Worm (Caenorhabditis elegans) whole organism, L1 larva: ENCODE data around the gene C27D9.2.

Source experiments
- C16A3.4 ChIP-seq: fragments of 150-350 bp; optimal IDR thresholded peaks from 2 replicates; lab custom pipeline; 2014; ENCODE audit warnings: missing biosample characterization, missing genetic modification characterization
- F16B12.6 ChIP-seq: fragments of 150-350 bp; optimal IDR thresholded peaks from 2 replicates; lab custom pipeline; 2014; ENCODE audit warnings: missing biosample characterization, missing genetic modification characterization
- Y116A8C.19 ChIP-seq: sonication (generic microtip); optimal IDR thresholded peaks from 2 replicates; lab custom pipeline; 2016; ENCODE audit warnings: missing compliant biosample characterization, missing genetic modification characterization, borderline replicate concordance
- alr-1 ChIP-seq: fragments of 200-800 bp; sonication (Bioruptor generic); optimal IDR thresholded peaks from 2 replicates; lab custom pipeline; 2018; ENCODE audit warnings: borderline replicate concordance, mild to moderate bottlenecking, missing genetic modification characterization, missing compliant biosample characterization
- ceh-63 ChIP-seq: fragments of 200-800 bp; sonication (Bioruptor generic); optimal IDR thresholded peaks from 2 replicates; lab custom pipeline; 2018; ENCODE audit warnings: mild to moderate bottlenecking, missing genetic modification characterization, missing compliant biosample characterization
- ceh-8 ChIP-seq: fragments of 200-800 bp; sonication (Bioruptor generic); optimal IDR thresholded peaks from 2 replicates; lab custom pipeline; 2018; ENCODE audit warnings: mild to moderate bottlenecking, missing genetic modification characterization, moderate library complexity, missing compliant biosample characterization
- ceh-82 ChIP-seq, 3 experiments: fragments of 150-350 bp in 1 of 3; sonication (generic microtip) in 2 of 3; optimal IDR thresholded peaks; 2 replicates each; lab custom pipeline; 2014 to 2017; ENCODE audit warnings: missing biosample characterization in 3 of 3, missing genetic modification characterization in 3 of 3
- ceh-88 ChIP-seq: fragments of 200-800 bp; sonication (Bioruptor generic); IDR thresholded peaks from 2 replicates; pipeline ENCODE4 v1.3.6; 2022; ENCODE audit warnings: missing genetic modification characterization, missing compliant biosample characterization
- ceh-90 ChIP-seq: sonication (generic microtip); optimal IDR thresholded peaks from 2 replicates; lab custom pipeline; 2016; ENCODE audit warnings: missing genetic modification characterization, missing compliant biosample characterization
- ces-1 ChIP-seq: fragments of 150-350 bp; optimal IDR thresholded peaks from 2 replicates; lab custom pipeline; 2014; ENCODE audit warnings: missing biosample characterization, missing genetic modification reagents, missing genetic modification characterization
- dpl-1 ChIP-seq, 3 experiments: fragments of 150-350 bp in 2 of 3; sonication (generic microtip) in 1 of 3; optimal IDR thresholded peaks; 2 replicates each; lab custom pipeline; 2014 to 2017; ENCODE audit warnings: missing biosample characterization in 3 of 3, missing genetic modification characterization in 3 of 3, missing genetic modification reagents in 3 of 3
- egl-27 ChIP-seq, 2 experiments: fragments of 150-350 bp in 1 of 2; sonication (generic microtip); optimal IDR thresholded peaks; 3 replicates each; lab custom pipeline; 2017 to 2018; ENCODE audit warnings: missing biosample characterization in 2 of 2, missing genetic modification characterization in 2 of 2, missing genetic modification reagents in 2 of 2
- elt-2 ChIP-seq: sonication (generic microtip); optimal IDR thresholded peaks from 2 replicates; lab custom pipeline; 2016; ENCODE audit warnings: missing genetic modification characterization, mild to moderate bottlenecking, inconsistent platforms, missing compliant biosample characterization, missing genetic modification reagents
- elt-3 ChIP-seq, 6 experiments: fragments of 150-350 bp in 1 of 6; sonication (generic microtip); optimal IDR thresholded peaks; 2 replicates each; lab custom pipeline; 2017 to 2018; ENCODE audit warnings: missing biosample characterization in 6 of 6, missing genetic modification characterization in 6 of 6, inconsistent platforms in 1 of 6
- ets-5 ChIP-seq: fragments of 200-800 bp; sonication (Bioruptor generic); IDR thresholded peaks from 2 replicates; pipeline ENCODE4 v1.3.6; 2022; ENCODE audit warnings: missing genetic modification characterization, missing compliant biosample characterization
- fkh-8 ChIP-seq: sonication (generic microtip); optimal IDR thresholded peaks from 2 replicates; lab custom pipeline; 2016; ENCODE audit warnings: mild to moderate bottlenecking, missing genetic modification characterization, missing compliant biosample characterization
- fos-1 ChIP-seq: fragments of 150-350 bp; optimal IDR thresholded peaks from 2 replicates; lab custom pipeline; 2014; ENCODE audit warnings: missing biosample characterization, missing genetic modification characterization
- grh-1 ChIP-seq: fragments of 200-800 bp; sonication (Bioruptor generic); IDR thresholded peaks from 2 replicates; pipeline ENCODE4 v1.3.6; 2022; ENCODE audit warnings: missing genetic modification reagents, missing genetic modification characterization, missing compliant biosample characterization
- hlh-17 ChIP-seq: fragments of 200-800 bp; sonication (Bioruptor generic); optimal IDR thresholded peaks from 2 replicates; lab custom pipeline; 2018; ENCODE audit warnings: missing genetic modification characterization, mild to moderate bottlenecking, missing compliant biosample characterization, moderate library complexity, borderline replicate concordance
- hlh-4 ChIP-seq: sonication (generic microtip); optimal IDR thresholded peaks from 2 replicates; lab custom pipeline; 2016; ENCODE audit warnings: mild to moderate bottlenecking, missing genetic modification characterization, missing compliant biosample characterization
- hpl-2 ChIP-seq: fragments of 150-350 bp; optimal IDR thresholded peaks from 2 replicates; lab custom pipeline; 2014; ENCODE audit warnings: missing biosample characterization, missing genetic modification reagents, missing genetic modification characterization
- irx-1 ChIP-seq: sonication (generic microtip); optimal IDR thresholded peaks from 2 replicates; lab custom pipeline; 2016; ENCODE audit warnings: missing genetic modification characterization, missing compliant biosample characterization
- jun-1 ChIP-seq: fragments of 150-350 bp; optimal IDR thresholded peaks from 2 replicates; lab custom pipeline; 2014; ENCODE audit warnings: missing biosample characterization, missing genetic modification reagents, missing genetic modification characterization
- lin-13 ChIP-seq: fragments of 150-350 bp; optimal IDR thresholded peaks from 2 replicates; lab custom pipeline; 2014; ENCODE audit warnings: missing biosample characterization, missing genetic modification reagents, missing genetic modification characterization
- lin-15B ChIP-seq: fragments of 150-350 bp; sonication (generic microtip); optimal IDR thresholded peaks from 3 replicates; lab custom pipeline; 2014; ENCODE audit warnings: missing biosample characterization, missing genetic modification characterization
- lin-35 ChIP-seq, 2 experiments: fragments of 150-350 bp; optimal IDR thresholded peaks; 2 replicates each; lab custom pipeline; 2014; ENCODE audit warnings: missing biosample characterization in 2 of 2, missing genetic modification characterization in 2 of 2, missing genetic modification reagents in 2 of 2
- lin-39 ChIP-seq: fragments of 150-350 bp; optimal IDR thresholded peaks from 2 replicates; lab custom pipeline; 2014; ENCODE audit warnings: missing biosample characterization, missing genetic modification reagents, missing genetic modification characterization
- mab-9 ChIP-seq: fragments of 200-800 bp; sonication (Bioruptor generic); IDR thresholded peaks from 2 replicates; pipeline ENCODE4 v1.3.6; 2022; ENCODE audit warnings: missing genetic modification reagents, missing genetic modification characterization, missing compliant biosample characterization
- mdl-1 ChIP-seq, 2 experiments: fragments of 150-350 bp; optimal IDR thresholded peaks; 2 replicates each; lab custom pipeline; 2014 to 2017; ENCODE audit warnings: missing biosample characterization in 2 of 2, missing genetic modification characterization in 2 of 2, inconsistent platforms in 1 of 2
- mef-2 ChIP-seq: fragments of 150-350 bp; optimal IDR thresholded peaks from 2 replicates; lab custom pipeline; 2014; ENCODE audit warnings: missing biosample characterization, missing genetic modification characterization
- mep-1 ChIP-seq: fragments of 150-350 bp; optimal IDR thresholded peaks from 2 replicates; lab custom pipeline; 2014; ENCODE audit warnings: missing biosample characterization, missing genetic modification characterization
- nhr-11 ChIP-seq: fragments of 150-350 bp; optimal IDR thresholded peaks from 2 replicates; lab custom pipeline; 2014; ENCODE audit warnings: missing biosample characterization, missing genetic modification characterization
- nhr-12 ChIP-seq: sonication (generic microtip); optimal IDR thresholded peaks from 2 replicates; lab custom pipeline; 2017; ENCODE audit warnings: missing biosample characterization, missing genetic modification characterization
- nhr-19 ChIP-seq: fragments of 200-800 bp; sonication (Bioruptor generic); conservative IDR thresholded peaks from 2 replicates; pipeline ENCODE4 v1.3.6; 2022; ENCODE audit warnings: missing genetic modification characterization, missing compliant biosample characterization
- nhr-20 ChIP-seq: sonication (generic microtip); optimal IDR thresholded peaks from 2 replicates; lab custom pipeline; 2016; ENCODE audit warnings: mild to moderate bottlenecking, missing genetic modification characterization, missing compliant biosample characterization
- nhr-28 ChIP-seq: fragments of 150-350 bp; optimal IDR thresholded peaks from 2 replicates; lab custom pipeline; 2014; ENCODE audit warnings: missing biosample characterization, missing genetic modification characterization
- nhr-77 ChIP-seq: fragments of 150-350 bp; optimal IDR thresholded peaks from 2 replicates; lab custom pipeline; 2014; ENCODE audit warnings: missing biosample characterization, missing genetic modification characterization
- nhr-84 ChIP-seq: sonication (generic microtip); optimal IDR thresholded peaks from 2 replicates; lab custom pipeline; 2017; ENCODE audit warnings: missing biosample characterization, missing genetic modification characterization
- nhr-85 ChIP-seq: sonication (generic microtip); peaks from one replicate; lab custom pipeline; 2016; ENCODE audit warnings: missing genetic modification characterization, inconsistent platforms, missing compliant biosample characterization
- pag-3 ChIP-seq: sonication (generic microtip); optimal IDR thresholded peaks from 2 replicates; lab custom pipeline; 2017; ENCODE audit warnings: missing genetic modification characterization, mild to moderate bottlenecking, missing compliant biosample characterization, antibody characterized with exemption, borderline replicate concordance; ENCODE audit not compliant: insufficient read depth
- pax-3 ChIP-seq: fragments of 200-800 bp; sonication (Bioruptor generic); optimal IDR thresholded peaks from 2 replicates; lab custom pipeline; 2018; ENCODE audit warnings: mild to moderate bottlenecking, missing genetic modification characterization, moderate library complexity, missing compliant biosample characterization
- snpc-4 ChIP-seq: fragments of 150-350 bp; optimal IDR thresholded peaks from 2 replicates; lab custom pipeline; 2014; ENCODE audit warnings: missing biosample characterization, missing genetic modification characterization
- sox-4 ChIP-seq: sonication (generic microtip); optimal IDR thresholded peaks from 2 replicates; lab custom pipeline; 2016; ENCODE audit warnings: missing genetic modification characterization, missing compliant biosample characterization
- sup-37 ChIP-seq: fragments of 200-800 bp; sonication (Bioruptor generic); optimal IDR thresholded peaks from 2 replicates; lab custom pipeline; 2018; ENCODE audit warnings: mild to moderate bottlenecking, missing genetic modification characterization, missing compliant biosample characterization
- tbx-2 ChIP-seq: sonication (generic microtip); optimal IDR thresholded peaks from 2 replicates; lab custom pipeline; 2016; ENCODE audit warnings: missing genetic modification characterization, missing compliant biosample characterization
- unc-130 ChIP-seq: fragments of 150-350 bp; optimal IDR thresholded peaks from 2 replicates; lab custom pipeline; 2017; ENCODE audit warnings: missing biosample characterization, missing genetic modification characterization, inconsistent platforms
- unc-30 ChIP-seq: sonication (generic microtip); optimal IDR thresholded peaks from 2 replicates; lab custom pipeline; 2017; ENCODE audit warnings: missing biosample characterization, missing genetic modification characterization
- unc-62 ChIP-seq: fragments of 150-350 bp; optimal IDR thresholded peaks from 2 replicates; lab custom pipeline; 2014; ENCODE audit warnings: missing biosample characterization, missing genetic modification reagents, missing genetic modification characterization
- unc-86 ChIP-seq: sonication (generic microtip); optimal IDR thresholded peaks from 2 replicates; lab custom pipeline; 2016; ENCODE audit warnings: missing genetic modification characterization, missing compliant biosample characterization
- vab-15 ChIP-seq: sonication (generic microtip); optimal IDR thresholded peaks from 2 replicates; lab custom pipeline; 2017; ENCODE audit warnings: missing genotype, mild to moderate bottlenecking, missing genetic modification characterization, missing compliant biosample characterization
- zag-1 ChIP-seq: fragments of 150-350 bp; optimal IDR thresholded peaks from 2 replicates; lab custom pipeline; 2014; ENCODE audit warnings: missing biosample characterization, missing genetic modification characterization
- zip-4 ChIP-seq: fragments of 200-800 bp; sonication (Bioruptor generic); optimal IDR thresholded peaks from 2 replicates; lab custom pipeline; 2018; ENCODE audit warnings: mild to moderate bottlenecking, missing genetic modification characterization, moderate library complexity, missing compliant biosample characterization
- ztf-4 ChIP-seq: fragments of 150-350 bp; optimal IDR thresholded peaks from 2 replicates; lab custom pipeline; 2014; ENCODE audit warnings: missing biosample characterization, missing genetic modification characterization

Gene C27D9.2

ce11 chrII:4791272-4791671 lies 34.6 kb upstream of the C27D9.2 start, which contains the start of gene F26G1.1:
Gene F26G1.1 (plus strand): TSS chrII:4791618.
- no peak for TF ChIP-seq ceh-63 (GFP tag; lab: Kevin White, UChicago)
- peak; percentile 56 for TF ChIP-seq zip-4 (GFP tag; lab: Kevin White, UChicago)
- TF ChIP-seq Y116A8C.19 (tag; lab: Kevin White, UChicago), result peak; percentile 64
- TF ChIP-seq C16A3.4, result peak; percentile 12
- TF ChIP-seq snpc-4, result peak; percentile 30
- TF ChIP-seq pag-3 (tag; lab: Kevin White, UChicago), result no peak
- TF ChIP-seq tbx-2 (tag; lab: Kevin White, UChicago), result peak; percentile 89
- TF ChIP-seq fos-1 (tag; lab: Kevin White, UChicago), result peak; percentile 18
- no peak for TF ChIP-seq jun-1 (tag; lab: Kevin White, UChicago)
- TF ChIP-seq zag-1, result no peak
- peak; percentile 98 for TF ChIP-seq ceh-90 (tag; lab: Kevin White, UChicago)
- TF ChIP-seq unc-30 (tag; lab: Kevin White, UChicago), result no peak
- TF ChIP-seq egl-27 (tag; optimal IDR thresholded peaks at IDR 0.05; lab: Kevin White, UChicago), result no peak
- TF ChIP-seq hlh-17 (GFP tag; lab: Kevin White, UChicago), result no peak
- TF ChIP-seq unc-130 (tag; lab: Kevin White, UChicago), result peak; percentile 54
- no peak for TF ChIP-seq hpl-2
- no peak for TF ChIP-seq ztf-4 (tag; lab: Kevin White, UChicago)
- TF ChIP-seq pax-3 (tag; lab: Kevin White, UChicago), result peak; percentile 90
- no peak for TF ChIP-seq unc-62 (GFP tag; lab: Kevin White, UChicago)
- TF ChIP-seq nhr-77 (tag; lab: Kevin White, UChicago), result no peak
- TF ChIP-seq ces-1, result no peak
- TF ChIP-seq ets-5 (GFP tag; lab: Robert Waterston, UW), result no peak
- TF ChIP-seq unc-86 (tag; lab: Kevin White, UChicago), result peak; percentile 69
- no peak for TF ChIP-seq nhr-11 (tag; lab: Kevin White, UChicago)
- peak; percentile 76 for TF ChIP-seq mab-9 (GFP tag; lab: Robert Waterston, UW)
- peak; percentile 2 for TF ChIP-seq lin-13
- TF ChIP-seq lin-35 (GFP tag; optimal IDR thresholded peaks at IDR 0.05; lab: Kevin White, UChicago), result peak; percentile 90 to 95
- no peak for TF ChIP-seq nhr-12 (tag; lab: Kevin White, UChicago)
- TF ChIP-seq nhr-19 (GFP tag; lab: Robert Waterston, UW), result peak; percentile 80
- TF ChIP-seq mep-1 (tag; lab: Kevin White, UChicago), result no peak
- peak in 1 of 2 experiments; percentile 50 for TF ChIP-seq mdl-1 (tag; optimal IDR thresholded peaks at IDR 0.05; lab: Kevin White, UChicago)
- TF ChIP-seq ceh-8, result peak; percentile 42
- TF ChIP-seq fkh-8 (tag; lab: Kevin White, UChicago), result peak; percentile 64
- peak; percentile 92 for TF ChIP-seq elt-2 (tag; lab: Kevin White, UChicago)
- TF ChIP-seq dpl-1 (GFP tag; optimal IDR thresholded peaks at IDR 0.05; lab: Kevin White, UChicago), result peak; percentile 84 to 93 (median 92)
- TF ChIP-seq sup-37, result peak; percentile 61
- peak; percentile 29 to 53 (median 49) for TF ChIP-seq ceh-82 (tag; optimal IDR thresholded peaks at IDR 0.05; lab: Kevin White, UChicago)
- no peak for TF ChIP-seq mef-2
- peak; percentile 50 for TF ChIP-seq F16B12.6 (tag; lab: Kevin White, UChicago)
- TF ChIP-seq ceh-88, result peak; percentile 35; the same call in 1 of the 2 replicates
- TF ChIP-seq hlh-4, result peak; percentile 79
- peak; percentile 47 for TF ChIP-seq lin-39
- no peak for TF ChIP-seq nhr-28
- TF ChIP-seq irx-1 (tag; lab: Kevin White, UChicago), result peak; percentile 96
- no peak for TF ChIP-seq elt-3 (tag; optimal IDR thresholded peaks at IDR 0.05; lab: Kevin White, UChicago)
- peak; percentile 75 for TF ChIP-seq nhr-20 (tag; lab: Kevin White, UChicago)
- TF ChIP-seq nhr-84 (tag; lab: Kevin White, UChicago), result no peak
- TF ChIP-seq sox-4, result peak; percentile 84
- peak; percentile 90 for TF ChIP-seq nhr-85 (tag; lab: Kevin White, UChicago)
- TF ChIP-seq grh-1 (GFP tag; lab: Robert Waterston, UW), result peak; percentile 79
- no peak for TF ChIP-seq vab-15
- no peak for TF ChIP-seq lin-15B (tag; lab: Kevin White, UChicago)
- TF ChIP-seq alr-1, result no peak
